Worm (Caenorhabditis elegans) whole organism, L4/young adult: Measurements from ENCODE around the gene K09E9.7.

ENCODE experiments used
- W03F9.2 ChIP-seq: fragments of 150-350 bp; optimal IDR thresholded peaks from 2 replicates; lab custom pipeline; 2014; ENCODE audit warnings: missing biosample characterization, missing genetic modification characterization
- him-1 ChIP-seq: sonication (generic microtip); optimal IDR thresholded peaks from 2 replicates; lab custom pipeline; 2016; ENCODE audit warnings: missing genotype, missing genetic modification reagents, missing genetic modification characterization, missing compliant biosample characterization

DNA sequence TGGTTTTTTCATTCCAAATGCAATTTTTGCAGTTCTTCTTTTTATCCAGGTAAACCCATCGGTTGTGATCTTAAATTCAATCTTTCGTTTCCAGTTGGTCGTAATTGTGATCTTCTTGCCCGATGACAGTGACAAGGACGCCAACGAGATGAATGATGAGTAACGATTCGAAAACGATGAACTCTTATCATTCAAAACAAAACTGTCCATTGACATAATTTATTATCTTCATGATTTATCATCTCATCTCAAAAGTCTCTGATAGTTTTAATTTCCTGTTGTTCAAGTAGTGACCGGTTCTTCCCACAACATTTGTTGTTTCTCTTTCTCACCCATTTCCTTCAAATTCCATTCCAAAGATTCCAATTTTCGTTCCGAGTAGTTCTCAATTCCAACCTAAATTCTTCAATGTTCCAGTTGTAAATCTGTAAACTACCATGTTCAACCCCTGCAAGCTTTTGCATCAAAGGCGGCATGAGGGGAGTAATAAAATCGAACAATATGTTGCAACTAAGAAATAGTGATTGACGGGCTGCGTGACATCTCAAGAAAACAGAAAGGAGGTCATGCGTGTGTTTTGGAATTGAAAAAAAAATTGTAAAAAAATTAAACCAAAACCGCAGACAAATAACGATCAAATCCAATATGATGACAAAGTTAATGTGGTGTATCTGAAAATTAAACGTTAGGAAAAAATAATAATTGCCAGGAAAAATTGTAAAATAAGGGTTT lies 14.4 kb upstream of the K09E9.7 start:
- TF ChIP-seq W03F9.2 (tag; lab: Kevin White, UChicago) (no peak), him-1 (tag; lab: Kevin White, UChicago) (no peak)
